Worm (Caenorhabditis elegans): ENCODE measurements around the gene tos-1.

DNA sequence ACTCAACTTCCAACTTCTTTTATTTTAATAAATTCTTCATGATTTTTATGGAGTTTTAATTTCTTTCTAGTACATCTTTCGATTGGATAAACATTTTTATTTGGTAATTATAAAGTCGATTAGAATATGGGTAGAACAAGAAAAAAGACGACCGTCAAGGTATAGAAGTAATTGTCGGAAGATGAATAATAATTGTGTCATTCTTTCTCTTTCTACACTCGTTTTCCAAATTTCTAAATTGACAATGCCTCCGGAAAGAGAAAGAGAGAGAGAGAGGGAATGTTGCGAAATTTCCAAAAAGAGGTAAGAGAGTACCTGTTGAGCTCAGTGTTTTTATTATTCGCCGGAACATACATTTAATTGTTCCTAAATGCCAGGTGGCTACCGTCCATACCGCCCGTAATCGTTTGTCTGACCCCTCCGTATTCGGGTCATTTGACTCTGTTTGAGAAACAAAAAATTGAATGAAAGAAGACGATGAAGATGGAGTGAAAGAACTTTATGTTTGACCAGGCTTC lies 37.9 kb upstream of the tos-1 start, which contains the start of gene E02C12.12:
- no peak for TF ChIP-seq dmd-9 (GFP tag; IDR thresholded peaks at IDR 0.05)
- TF ChIP-seq lin-39 (tag; optimal IDR thresholded peaks at IDR 0.05): no peak
- no peak for TF ChIP-seq php-3 (GFP tag; IDR thresholded peaks at IDR 0.05)

All from whole organism, L4 larva.